Fruit fly (Drosophila melanogaster) whole organism: Measurements from ENCODE around the gene Kebab.

Source experiments
- CG8478 ChIP-seq: fragments of >200 bp; optimal IDR thresholded peaks from 2 replicates; lab custom pipeline; 2018; ENCODE audit warnings: inconsistent platforms
- Dll ChIP-seq: fragments of >200 bp; optimal IDR thresholded peaks from 2 replicates; lab custom pipeline; 2017
- EcR ChIP-seq, 2 experiments: fragments of >200 bp; optimal IDR thresholded peaks; 2 replicates each; lab custom pipeline; 2017; ENCODE audit warnings: missing biosample characterization in 2 of 2, missing genetic modification characterization in 2 of 2, missing genetic modification reagents in 2 of 2
- pan ChIP-seq: fragments of >200 bp; optimal IDR thresholded peaks from 2 replicates; lab custom pipeline; 2017
- psq ChIP-seq: fragments of >200 bp; optimal IDR thresholded peaks from 2 replicates; lab custom pipeline; 2017
- usp ChIP-seq: fragments of >200 bp; optimal IDR thresholded peaks from 2 replicates; lab custom pipeline; 2017; ENCODE audit warnings: missing biosample characterization, missing genetic modification characterization, mixed read lengths

DNA sequence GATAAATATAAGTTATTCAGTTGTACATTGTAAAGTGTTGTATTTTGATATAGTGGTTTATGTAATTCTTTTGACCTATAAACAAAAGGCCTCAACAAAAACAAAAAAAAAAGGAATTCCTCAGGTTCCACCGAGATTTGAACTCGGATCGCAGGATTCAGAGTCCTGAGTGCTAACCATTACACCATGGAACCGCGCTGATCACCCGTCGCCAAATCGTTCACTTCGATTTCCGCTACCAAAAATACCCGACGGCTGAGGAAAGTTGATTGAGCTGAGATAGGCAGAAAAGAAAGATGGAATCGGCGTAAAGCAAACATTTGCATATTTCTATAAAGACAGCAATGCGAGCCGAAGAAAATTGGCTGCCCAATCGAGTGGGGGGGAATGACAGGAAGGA, 32.2 kb upstream of the Kebab start:
- TF ChIP-seq EcR (GFP tag; optimal IDR thresholded peaks at IDR 0.05; lab: Kevin White, UChicago), result no peak
- TF ChIP-seq CG8478 (lab: Kevin White, UChicago), result no peak
- TF ChIP-seq psq, result no peak
- TF ChIP-seq pan (lab: Kevin White, UChicago), result no peak
- no peak for TF ChIP-seq usp (GFP tag; lab: Kevin White, UChicago)
- TF ChIP-seq Dll, result no peak
